Fruit fly (Drosophila melanogaster) whole organism, wandering third instar larva: ENCODE data around the gene tj.
A peak's percentile ranks its signal among the peaks of the same experiment; 100 is the strongest.

Experiments
- Abd-B ChIP-seq: fragments of >200 bp; optimal IDR thresholded peaks from 2 replicates; lab custom pipeline; 2017; ENCODE audit warnings: missing biosample characterization, missing genetic modification characterization
- CG32264 ChIP-seq: fragments of 200-800 bp; sonication (Bioruptor generic); optimal IDR thresholded peaks from 2 replicates; lab custom pipeline; 2016; ENCODE audit warnings: missing biosample characterization, missing genetic modification characterization
- CG9705 ChIP-seq: fragments of 200-800 bp; sonication (Bioruptor generic); optimal IDR thresholded peaks from 2 replicates; lab custom pipeline; 2018; ENCODE audit warnings: missing biosample characterization, mild to moderate bottlenecking, missing genetic modification characterization
- Dfd ChIP-seq: fragments of >200 bp; optimal IDR thresholded peaks from 2 replicates; lab custom pipeline; 2017; ENCODE audit warnings: missing biosample characterization, missing genetic modification characterization
- Dif ChIP-seq: fragments of 200-275, 200-300 bp; sonication (Bioruptor generic); optimal IDR thresholded peaks from 2 replicates; lab custom pipeline; 2018; ENCODE audit warnings: missing biosample characterization, missing genetic modification characterization; ENCODE audit not compliant: partially characterized antibody
- GATAd ChIP-seq: sonication (Bioruptor generic); optimal IDR thresholded peaks from 2 replicates; lab custom pipeline; 2016; ENCODE audit warnings: missing biosample characterization, missing genetic modification characterization
- HLH106 ChIP-seq: fragments of 200-800 bp; optimal IDR thresholded peaks from 3 replicates; lab custom pipeline; 2019; ENCODE audit warnings: missing biosample characterization, mild to moderate bottlenecking, missing genetic modification characterization, moderate library complexity
- Hr83 ChIP-seq: fragments of 200-300 bp; sonication (Bioruptor generic); optimal IDR thresholded peaks from 2 replicates; lab custom pipeline; 2016; ENCODE audit warnings: missing biosample characterization, mild to moderate bottlenecking, missing genetic modification characterization, moderate library complexity; ENCODE audit not compliant: poor library complexity, severe bottlenecking
- Jra ChIP-seq: sonication (Bioruptor generic); optimal IDR thresholded peaks from 2 replicates; lab custom pipeline; 2016; ENCODE audit warnings: missing biosample characterization, missing genetic modification characterization
- Mio ChIP-seq: sonication (Bioruptor generic); optimal IDR thresholded peaks from 2 replicates; lab custom pipeline; 2016; ENCODE audit warnings: missing biosample characterization, missing genetic modification characterization
- Myc ChIP-seq: fragments of >200 bp; optimal IDR thresholded peaks from 2 replicates; lab custom pipeline; 2017
- OdsH ChIP-seq: fragments of 200-800 bp; sonication (Bioruptor generic); optimal IDR thresholded peaks from 2 replicates; lab custom pipeline; 2016; ENCODE audit warnings: missing biosample characterization, mild to moderate bottlenecking, missing genetic modification characterization
- Rel ChIP-seq, 2 experiments: fragments of 200-800 bp; sonication (Bioruptor generic) in 1 of 2; optimal IDR thresholded peaks; 2 replicates in 1 of 2; 3 replicates in 1 of 2; lab custom pipeline; 2016 to 2019; ENCODE audit warnings: mild to moderate bottlenecking in 2 of 2, missing biosample characterization in 2 of 2, missing genetic modification characterization in 2 of 2, moderate library complexity in 1 of 2
- Sp1 ChIP-seq: fragments of 200-800 bp; sonication (Bioruptor generic); optimal IDR thresholded peaks from 3 replicates; lab custom pipeline; 2019; ENCODE audit warnings: missing biosample characterization, mild to moderate bottlenecking, missing genetic modification characterization, moderate library complexity
- Vsx2 ChIP-seq: fragments of 200-300, 225-300 bp; sonication (Bioruptor generic); optimal IDR thresholded peaks from 2 replicates; lab custom pipeline; 2018; ENCODE audit warnings: missing biosample characterization, missing genetic modification characterization; ENCODE audit not compliant: partially characterized antibody
- br ChIP-seq: fragments of 200-800 bp; sonication (Bioruptor generic); optimal IDR thresholded peaks from 2 replicates; lab custom pipeline; 2016; ENCODE audit warnings: missing biosample characterization, missing genetic modification characterization
- brk ChIP-seq: fragments of 200-800 bp; sonication (Bioruptor generic); optimal IDR thresholded peaks from 2 replicates; lab custom pipeline; 2016; ENCODE audit warnings: missing biosample characterization, mild to moderate bottlenecking, missing genetic modification characterization
- dl ChIP-seq, 2 experiments: fragments of 175-275, 200-275 bp in 1 of 2; fragments of 200-275 bp in 1 of 2; sonication (Bioruptor generic); optimal IDR thresholded peaks; lab custom pipeline; 2018; ENCODE audit warnings: mild to moderate bottlenecking in 2 of 2, missing biosample characterization in 2 of 2, missing genetic modification characterization in 2 of 2, moderate library complexity in 2 of 2; ENCODE audit not compliant: partially characterized antibody in 2 of 2, insufficient read depth in 1 of 2
- dmrt93B ChIP-seq: fragments of 200-800 bp; sonication (Bioruptor generic); optimal IDR thresholded peaks from 2 replicates; lab custom pipeline; 2018; ENCODE audit warnings: missing biosample characterization, mild to moderate bottlenecking, missing genetic modification characterization
- dsf ChIP-seq: sonication (Bioruptor generic); optimal IDR thresholded peaks from 2 replicates; lab custom pipeline; 2016; ENCODE audit warnings: missing biosample characterization, missing genetic modification characterization, borderline replicate concordance
- ey ChIP-seq: fragments of 200-800 bp; sonication (Bioruptor generic); optimal IDR thresholded peaks from 2 replicates; lab custom pipeline; 2016; ENCODE audit warnings: missing biosample characterization, missing genetic modification characterization
- foxo ChIP-seq, 2 experiments: fragments of 200-800 bp; sonication (Bioruptor generic); optimal IDR thresholded peaks; 2 replicates in 1 of 2; 3 replicates in 1 of 2; lab custom pipeline; 2016 to 2017; ENCODE audit warnings: missing biosample characterization in 2 of 2, missing genetic modification characterization in 2 of 2
- fru ChIP-seq: fragments of 200-800 bp; sonication (Bioruptor generic); optimal IDR thresholded peaks from 3 replicates; lab custom pipeline; 2016; ENCODE audit warnings: missing biosample characterization, mild to moderate bottlenecking, missing genetic modification characterization
- h ChIP-seq: fragments of 200-800 bp; sonication (Bioruptor generic); optimal IDR thresholded peaks from 3 replicates; lab custom pipeline; 2016; ENCODE audit warnings: missing biosample characterization, mild to moderate bottlenecking, missing genetic modification characterization
- jim ChIP-seq: fragments of 175-275, 200-325 bp; sonication (Bioruptor generic); optimal IDR thresholded peaks from 2 replicates; lab custom pipeline; 2016; ENCODE audit warnings: missing biosample characterization, mild to moderate bottlenecking, missing genetic modification characterization
- lola ChIP-seq: fragments of >200 bp; optimal IDR thresholded peaks from 2 replicates; lab custom pipeline; 2017; ENCODE audit warnings: missing biosample characterization, missing genetic modification characterization
- psq ChIP-seq: fragments of 200-800 bp; sonication (Bioruptor generic); optimal IDR thresholded peaks from 3 replicates; lab custom pipeline; 2017; ENCODE audit warnings: missing biosample characterization, mild to moderate bottlenecking, missing genetic modification characterization, moderate library complexity
- rgr ChIP-seq: fragments of 200-800 bp; sonication (Bioruptor generic); optimal IDR thresholded peaks from 3 replicates; lab custom pipeline; 2016; ENCODE audit warnings: missing biosample characterization, mild to moderate bottlenecking, missing genetic modification characterization
- sage ChIP-seq: fragments of 200-800 bp; sonication (Bioruptor generic); optimal IDR thresholded peaks from 2 replicates; lab custom pipeline; 2016; ENCODE audit warnings: missing biosample characterization, mild to moderate bottlenecking, missing genetic modification characterization
- sv ChIP-seq: fragments of 200-800 bp; sonication (Bioruptor generic); optimal IDR thresholded peaks from 3 replicates; lab custom pipeline; 2016; ENCODE audit warnings: missing biosample characterization, missing genetic modification characterization
- tai ChIP-seq: sonication (Bioruptor generic); optimal IDR thresholded peaks from 2 replicates; lab custom pipeline; 2016; ENCODE audit warnings: missing biosample characterization, missing genetic modification characterization
- usp ChIP-seq: fragments of >200 bp; optimal IDR thresholded peaks from 2 replicates; lab custom pipeline; 2017; ENCODE audit warnings: missing biosample characterization, missing genetic modification characterization
- woc ChIP-seq: sonication (Bioruptor generic); optimal IDR thresholded peaks from 2 replicates; lab custom pipeline; 2016; ENCODE audit warnings: missing biosample characterization, mild to moderate bottlenecking, missing genetic modification characterization

Gene tj

dm6 chr2L:19425105-19425504 lies 39.0 kb upstream of the tj start:
- TF ChIP-seq CG9705 (GFP tag; lab: Kevin White, UChicago) (no peak), dl (GFP tag; optimal IDR thresholded peaks at IDR 0.05; lab: Kevin White, UChicago; ENCODE audit: insufficient read depth in 1 of 2, partially characterized antibody in 2 of 2) (no peak), Hr83 (GFP tag; lab: Kevin White, UChicago) (peak; percentile 28), h (GFP tag; lab: Kevin White, UChicago) (peak; percentile 5)

dm6 chr2L:19425765-19426329 lies 38.2 kb upstream of the tj start:
- TF ChIP-seq usp (GFP tag; lab: Kevin White, UChicago) (no peak), Myc (lab: Kevin White, UChicago) (no peak), lola (GFP tag; lab: Kevin White, UChicago) (no peak), dl (GFP tag; optimal IDR thresholded peaks at IDR 0.05; lab: Kevin White, UChicago; ENCODE audit: insufficient read depth in 1 of 2, partially characterized antibody in 2 of 2) (no peak), Dfd (GFP tag; lab: Kevin White, UChicago) (no peak), Mio (GFP tag; lab: Kevin White, UChicago) (no peak), rgr (GFP tag; lab: Kevin White, UChicago) (peak; percentile 68), fru (GFP tag; lab: Kevin White, UChicago) (peak; percentile 65), Abd-B (GFP tag; lab: Kevin White, UChicago) (no peak), jim (GFP tag; lab: Kevin White, UChicago) (no peak), Sp1 (peak; percentile 40), tai (no peak), sage (GFP tag; lab: Kevin White, UChicago) (peak; percentile 59), Dif (GFP tag; lab: Kevin White, UChicago) (no peak), OdsH (GFP tag; lab: Kevin White, UChicago) (peak; percentile 58), psq (peak; percentile 53), br (GFP tag; lab: Kevin White, UChicago) (peak; percentile 29), GATAd (GFP tag; lab: Kevin White, UChicago) (no peak), dmrt93B (GFP tag; lab: Kevin White, UChicago) (peak; percentile 21), CG32264 (GFP tag; lab: Kevin White, UChicago) (peak; percentile 6), woc (peak; percentile 30), HLH106 (peak; percentile 69), Vsx2 (GFP tag; lab: Kevin White, UChicago) (peak; percentile 81), sv (GFP tag; lab: Kevin White, UChicago) (peak; percentile 94), h (GFP tag; lab: Kevin White, UChicago) (peak; percentile 44), Hr83 (GFP tag; lab: Kevin White, UChicago) (no peak), foxo (GFP tag; optimal IDR thresholded peaks at IDR 0.05; lab: Kevin White, UChicago) (peak in 1 of 2 experiments; percentile 73), ey (GFP tag; lab: Kevin White, UChicago) (peak; percentile 46), brk (peak; percentile 70)

dm6 chr2L:19426330-19426781 lies 37.7 kb upstream of the tj start, which contains the start of gene Pax:
Gene Pax (minus strand): TSS chr2L:19426596.
- TF ChIP-seq psq (no peak), Jra (GFP tag; lab: Kevin White, UChicago) (peak; percentile 65), Hr83 (GFP tag; lab: Kevin White, UChicago) (peak; percentile 43), Sp1 (peak; percentile 43), CG9705 (GFP tag; lab: Kevin White, UChicago) (no peak), Dfd (GFP tag; lab: Kevin White, UChicago) (no peak), dsf (GFP tag; lab: Kevin White, UChicago) (no peak), Dif (GFP tag; lab: Kevin White, UChicago) (peak; percentile 27)

- TF ChIP-seq lola (GFP tag; lab: Kevin White, UChicago) (no peak), Sp1 (no peak), GATAd (GFP tag; lab: Kevin White, UChicago) (no peak), dl (GFP tag; optimal IDR thresholded peaks at IDR 0.05; lab: Kevin White, UChicago; ENCODE audit: insufficient read depth in 1 of 2, partially characterized antibody in 2 of 2) (no peak), fru (GFP tag; lab: Kevin White, UChicago) (no peak), Jra (GFP tag; lab: Kevin White, UChicago) (no peak), usp (GFP tag; lab: Kevin White, UChicago) (no peak), h (GFP tag; lab: Kevin White, UChicago) (no peak), CG9705 (GFP tag; lab: Kevin White, UChicago) (no peak), OdsH (GFP tag; lab: Kevin White, UChicago) (no peak), brk (no peak), Rel (GFP tag; optimal IDR thresholded peaks at IDR 0.05; lab: Kevin White, UChicago) (no peak), Rel (tag; optimal IDR thresholded peaks at IDR 0.05; lab: Kevin White, UChicago) (no peak)
Observed at dm6 chr2L:19429731-19430130, 34.3 kb upstream of the tj start.
